Fruit fly (Drosophila melanogaster) whole organism, embryonic: ENCODE results near the gene Tsp29Fa.

Experiments used
- B-H2 ChIP-seq: fragments of 200-800 bp; sonication (Bioruptor generic); optimal IDR thresholded peaks from 2 replicates; lab custom pipeline; 2018; ENCODE audit warnings: missing biosample characterization, mild to moderate bottlenecking, missing genetic modification characterization
- CG10267 ChIP-seq: fragments of 200-800 bp; sonication (Bioruptor generic); optimal IDR thresholded peaks from 2 replicates; lab custom pipeline; 2018; ENCODE audit warnings: missing biosample characterization, mild to moderate bottlenecking, missing genetic modification characterization, moderate library complexity
- CG13775 ChIP-seq: fragments of 200-800 bp; sonication (Bioruptor generic); optimal IDR thresholded peaks from 3 replicates; lab custom pipeline; 2017; ENCODE audit warnings: missing biosample characterization, mild to moderate bottlenecking, missing genetic modification characterization
- CG1529 ChIP-seq: fragments of 200-800 bp; sonication (Bioruptor generic); optimal IDR thresholded peaks from 3 replicates; lab custom pipeline; 2018; ENCODE audit warnings: missing biosample characterization, missing genetic modification characterization
- CG16779 ChIP-seq: fragments of 200-800 bp; sonication (Bioruptor generic); IDR thresholded peaks from 2 replicates; pipeline ENCODE4 v1.3.6; 2022; ENCODE audit warnings: missing biosample characterization, missing genetic modification characterization
- CG16813 ChIP-seq: fragments of 200-800 bp; sonication (Bioruptor generic); IDR thresholded peaks from 3 replicates; pipeline ENCODE4 v1.3.6; 2022; ENCODE audit warnings: missing biosample characterization, missing genetic modification characterization; ENCODE audit not compliant: partially characterized antibody
- CG17361 ChIP-seq: fragments of 200-800 bp; sonication (Bioruptor generic); IDR thresholded peaks from 3 replicates; pipeline ENCODE4 v1.3.6; 2022; ENCODE audit warnings: missing biosample characterization, missing genetic modification characterization
- CG17385 ChIP-seq: fragments of 200-800 bp; sonication (Bioruptor generic); optimal IDR thresholded peaks from 3 replicates; lab custom pipeline; 2018; ENCODE audit warnings: missing biosample characterization, mild to moderate bottlenecking, missing genetic modification characterization
- CG18476 ChIP-seq: fragments of 200-800 bp; sonication (Bioruptor generic); optimal IDR thresholded peaks from 2 replicates; lab custom pipeline; 2016; ENCODE audit warnings: missing biosample characterization, mild to moderate bottlenecking, missing genetic modification characterization
- CG30020 ChIP-seq: fragments of 200-800 bp; optimal IDR thresholded peaks from 2 replicates; lab custom pipeline; 2019; ENCODE audit warnings: missing biosample characterization, mild to moderate bottlenecking, missing genetic modification characterization, moderate library complexity
- CG30403 ChIP-seq: fragments of 200-800 bp; sonication (Bioruptor generic); optimal IDR thresholded peaks from 3 replicates; lab custom pipeline; 2016; ENCODE audit warnings: missing biosample characterization, missing genetic modification characterization
- CG34224 ChIP-seq: fragments of 200-800 bp; sonication (Bioruptor generic); IDR thresholded peaks from 3 replicates; pipeline ENCODE4 v1.3.6; 2022; ENCODE audit warnings: missing biosample characterization, missing genetic modification characterization; ENCODE audit not compliant: partially characterized antibody
- CG3847 ChIP-seq: fragments of 200-800 bp; sonication (Bioruptor generic); IDR thresholded peaks from 2 replicates; pipeline ENCODE4 v1.3.6; 2022; ENCODE audit warnings: missing biosample characterization, missing genetic modification characterization
- CG6175 ChIP-seq: fragments of 200-800 bp; sonication (Bioruptor generic); IDR thresholded peaks from 3 replicates; pipeline ENCODE4 v1.3.6; 2022; ENCODE audit warnings: missing biosample characterization, missing genetic modification characterization
- CG6854 ChIP-seq: fragments of 200-800 bp; sonication (Bioruptor generic); optimal IDR thresholded peaks from 3 replicates; lab custom pipeline; 2017; ENCODE audit warnings: missing biosample characterization, mild to moderate bottlenecking, missing genetic modification characterization
- CG7839 ChIP-seq: fragments of 200-800 bp; sonication (Bioruptor generic); optimal IDR thresholded peaks from 3 replicates; lab custom pipeline; 2018; ENCODE audit warnings: missing biosample characterization, mild to moderate bottlenecking, missing genetic modification characterization, moderate library complexity
- CG9817 ChIP-seq: fragments of 200-800 bp; sonication (Bioruptor generic); optimal IDR thresholded peaks from 2 replicates; lab custom pipeline; 2018; ENCODE audit warnings: missing biosample characterization, mild to moderate bottlenecking, missing genetic modification characterization, moderate library complexity
- CTCF ChIP-seq: fragments of 200-800 bp; sonication (Bioruptor generic); optimal IDR thresholded peaks from 2 replicates; lab custom pipeline; 2017; ENCODE audit warnings: missing biosample characterization, mild to moderate bottlenecking, missing genetic modification characterization, moderate library complexity
- D19A ChIP-seq: fragments of 200-800 bp; optimal IDR thresholded peaks from 3 replicates; lab custom pipeline; 2019; ENCODE audit warnings: missing biosample characterization, mild to moderate bottlenecking, missing genetic modification characterization, moderate library complexity
- E2f1 ChIP-seq: fragments of 200-800 bp; sonication (Bioruptor generic); IDR thresholded peaks from 2 replicates; pipeline ENCODE4 v1.3.6; 2022; ENCODE audit warnings: missing biosample characterization, missing genetic modification characterization
- H15 ChIP-seq: fragments of 200-800 bp; sonication (Bioruptor generic); IDR thresholded peaks from 3 replicates; pipeline ENCODE4 v1.3.6; 2022; ENCODE audit warnings: missing biosample characterization, missing genetic modification characterization
- HHEX ChIP-seq: fragments of 200-800 bp; sonication (Bioruptor generic); optimal IDR thresholded peaks from 3 replicates; lab custom pipeline; 2017; ENCODE audit warnings: missing biosample characterization, mild to moderate bottlenecking, missing genetic modification characterization, missing genetic modification reagents
- MBD-R2 ChIP-seq: fragments of 200-800 bp; sonication (Bioruptor generic); IDR thresholded peaks from 2 replicates; pipeline ENCODE4 v1.3.6; 2022; ENCODE audit warnings: missing biosample characterization, missing genetic modification characterization
- PHDP ChIP-seq: fragments of 200-800 bp; sonication (Bioruptor generic); optimal IDR thresholded peaks from 3 replicates; lab custom pipeline; 2018; ENCODE audit warnings: missing biosample characterization, mild to moderate bottlenecking, missing genetic modification characterization, moderate library complexity
- Pdp1 ChIP-seq, 2 experiments: fragments of 200-800 bp; sonication (Bioruptor generic); optimal IDR thresholded peaks; 3 replicates each; lab custom pipeline; 2016; ENCODE audit warnings: missing biosample characterization in 2 of 2, missing genetic modification characterization in 2 of 2, mild to moderate bottlenecking in 1 of 2, moderate library complexity in 1 of 2
- Poxn ChIP-seq: fragments of 200-800 bp; sonication (Bioruptor generic); IDR thresholded peaks from 2 replicates; pipeline ENCODE4 v1.3.6; 2022; ENCODE audit warnings: missing biosample characterization, missing genetic modification characterization
- Side ChIP-seq: fragments of 200-800 bp; sonication (Bioruptor generic); optimal IDR thresholded peaks from 2 replicates; lab custom pipeline; 2016; ENCODE audit warnings: missing biosample characterization, missing genetic modification characterization
- Six4 ChIP-seq: fragments of 200-800 bp; sonication (Bioruptor generic); optimal IDR thresholded peaks from 2 replicates; lab custom pipeline; 2016; ENCODE audit warnings: missing biosample characterization, missing genetic modification characterization
- Taf1 ChIP-seq: fragments of 200-800 bp; sonication (Bioruptor generic); IDR thresholded peaks from 2 replicates; pipeline ENCODE4 v1.3.6; 2022; ENCODE audit warnings: missing biosample characterization, missing genetic modification characterization
- ci ChIP-seq: fragments of 200-800 bp; sonication (Bioruptor generic); IDR thresholded peaks from 3 replicates; pipeline ENCODE4 v1.3.6; 2022; ENCODE audit warnings: missing biosample characterization, missing genetic modification characterization
- dimm ChIP-seq: fragments of 200-800 bp; sonication (Bioruptor generic); IDR thresholded peaks from 2 replicates; pipeline ENCODE4 v1.3.6; 2022; ENCODE audit warnings: missing biosample characterization, missing genetic modification characterization
- dpn ChIP-seq, 2 experiments: fragments of 200-800 bp; sonication (Bioruptor generic); optimal IDR thresholded peaks; 3 replicates each; lab custom pipeline; 2016; ENCODE audit warnings: missing biosample characterization in 2 of 2, missing genetic modification characterization in 2 of 2
- exex ChIP-seq: fragments of 200-800 bp; sonication (Bioruptor generic); optimal IDR thresholded peaks from 4 replicates; lab custom pipeline; 2018; ENCODE audit warnings: missing biosample characterization, mild to moderate bottlenecking, missing genetic modification characterization, moderate library complexity
- fd102C ChIP-seq: fragments of 200-800 bp; sonication (Bioruptor generic); optimal IDR thresholded peaks from 2 replicates; lab custom pipeline; 2018; ENCODE audit warnings: missing biosample characterization, mild to moderate bottlenecking, missing genetic modification characterization, moderate library complexity
- gcm2 ChIP-seq: fragments of 200-800 bp; sonication (Bioruptor generic); optimal IDR thresholded peaks from 2 replicates; lab custom pipeline; 2016; ENCODE audit warnings: missing biosample characterization, missing genetic modification characterization
- grn ChIP-seq: fragments of 200-800 bp; sonication (Bioruptor generic); optimal IDR thresholded peaks from 3 replicates; lab custom pipeline; 2017; ENCODE audit warnings: missing biosample characterization, missing genetic modification characterization
- gsb ChIP-seq: fragments of 200-800 bp; sonication (Bioruptor generic); IDR thresholded peaks from 2 replicates; pipeline ENCODE4 v1.3.6; 2022; ENCODE audit warnings: missing biosample characterization, missing genetic modification characterization
- gsb-n ChIP-seq: fragments of 200-800 bp; sonication (Bioruptor generic); optimal IDR thresholded peaks from 3 replicates; lab custom pipeline; 2018; ENCODE audit warnings: missing biosample characterization, mild to moderate bottlenecking, missing genetic modification characterization
- hth ChIP-seq: fragments of >200 bp; optimal IDR thresholded peaks from 2 replicates; lab custom pipeline; 2017; ENCODE audit warnings: inconsistent platforms
- kni ChIP-seq: fragments of 200-800 bp; sonication (Bioruptor generic); optimal IDR thresholded peaks from 3 replicates; lab custom pipeline; 2017; ENCODE audit warnings: mild to moderate bottlenecking, missing biosample characterization, missing genetic modification reagents, missing genetic modification characterization
- lab ChIP-seq: fragments of 200-800 bp; sonication (Bioruptor generic); optimal IDR thresholded peaks from 3 replicates; lab custom pipeline; 2017; ENCODE audit warnings: missing biosample characterization, missing genetic modification characterization, mild to moderate bottlenecking, moderate library complexity, missing genetic modification reagents
- lov ChIP-seq, 2 experiments: fragments of 200-800 bp in 1 of 2; fragments of >200 bp in 1 of 2; sonication (Bioruptor generic) in 1 of 2; IDR thresholded peaks in 1 of 2; optimal IDR thresholded peaks in 1 of 2; 2 replicates in 1 of 2; 3 replicates in 1 of 2; pipeline versions ENCODE4 v1.3.6 to Lab custom; 2017 to 2022; ENCODE audit warnings: missing biosample characterization in 1 of 2, missing genetic modification characterization in 1 of 2
- odd ChIP-seq: fragments of 200-800 bp; sonication (Bioruptor generic); optimal IDR thresholded peaks from 2 replicates; lab custom pipeline; 2017; ENCODE audit warnings: missing biosample characterization, mild to moderate bottlenecking, missing genetic modification characterization
- onecut ChIP-seq: fragments of 200-800 bp; sonication (Bioruptor generic); IDR thresholded peaks from 2 replicates; pipeline ENCODE4 v1.3.6; 2022; ENCODE audit warnings: missing biosample characterization, missing genetic modification characterization
- phol ChIP-seq: fragments of 200-800 bp; sonication (Bioruptor generic); optimal IDR thresholded peaks from 3 replicates; lab custom pipeline; 2018; ENCODE audit warnings: missing biosample characterization, mild to moderate bottlenecking, missing genetic modification characterization, moderate library complexity
- sim ChIP-seq: fragments of 200-800 bp; sonication (Bioruptor generic); IDR thresholded peaks from 2 replicates; pipeline ENCODE4 v1.3.6; 2022; ENCODE audit warnings: missing biosample characterization, missing genetic modification characterization
- tgo ChIP-seq: fragments of 200-800 bp; sonication (Bioruptor generic); IDR thresholded peaks from 3 replicates; pipeline ENCODE4 v1.3.6; 2022; ENCODE audit warnings: missing biosample characterization, missing genetic modification characterization
- unc-4 ChIP-seq: fragments of 200-800 bp; sonication (Bioruptor generic); IDR thresholded peaks from 2 replicates; pipeline ENCODE4 v1.3.6; 2022; ENCODE audit warnings: missing biosample characterization, missing genetic modification characterization; ENCODE audit not compliant: partially characterized antibody
- unpg ChIP-seq: fragments of 200-800 bp; sonication (Bioruptor generic); optimal IDR thresholded peaks from 3 replicates; lab custom pipeline; 2018; ENCODE audit warnings: missing biosample characterization, mild to moderate bottlenecking, missing genetic modification characterization, moderate library complexity
- usp ChIP-seq: fragments of >200 bp; optimal IDR thresholded peaks from 2 replicates; lab custom pipeline; 2017; ENCODE audit warnings: missing biosample characterization, missing genetic modification characterization
- zf30C ChIP-seq: fragments of 200-800 bp; sonication (Bioruptor generic); optimal IDR thresholded peaks from 3 replicates; lab custom pipeline; 2018; ENCODE audit warnings: missing biosample characterization, mild to moderate bottlenecking, missing genetic modification characterization

Gene Tsp29Fa

dm6 chr2L:8894224-8894623 is 39.5 kb upstream of the Tsp29Fa start (continued):
- TF ChIP-seq H15 (GFP tag; lab: Robert Waterston, UW) = no peak
- TF ChIP-seq unpg (GFP tag; lab: Kevin White, UChicago) = peak; percentile 22
- TF ChIP-seq D19A (tag; lab: Kevin White, UChicago) = no peak
- TF ChIP-seq lab (GFP tag; lab: Kevin White, UChicago) = peak; percentile 72
- TF ChIP-seq Six4 (GFP tag; lab: Kevin White, UChicago) = no peak
- no peak for TF ChIP-seq sim (GFP tag; lab: Robert Waterston, UW)
- TF ChIP-seq MBD-R2 (GFP tag; lab: Robert Waterston, UW) = peak; percentile 46; the same call in 1 of the 2 replicates
- no peak for TF ChIP-seq CG34224 (GFP tag; lab: Robert Waterston, UW)
- no peak for TF ChIP-seq CG6175 (GFP tag; lab: Robert Waterston, UW)
- TF ChIP-seq phol (tag; lab: Kevin White, UChicago) = no peak
- TF ChIP-seq B-H2 (GFP tag; lab: Kevin White, UChicago) = no peak
- TF ChIP-seq CG7839 = peak; percentile 63
- TF ChIP-seq CG9817 (tag; lab: Kevin White, UChicago) = peak; percentile 42
- no peak for TF ChIP-seq tgo (GFP tag; lab: Robert Waterston, UW)
- TF ChIP-seq CG16779 (GFP tag; lab: Robert Waterston, UW) = peak; percentile 76
- no peak for TF ChIP-seq CG16813 (GFP tag; lab: Robert Waterston, UW)
- no peak for TF ChIP-seq hth
- 0 out of 3 replicates have a peak, but pooled peaks have one; percentile 33 for TF ChIP-seq CG17361 (GFP tag; lab: Robert Waterston, UW)
- TF ChIP-seq CTCF (GFP tag; lab: Kevin White, UChicago) = no peak
- TF ChIP-seq lov (optimal IDR thresholded peaks at IDR 0.05; lab: Kevin White, UChicago) = no peak
- no peak for TF ChIP-seq lov (GFP tag; IDR thresholded peaks at IDR 0.05; lab: Robert Waterston, UW)
- TF ChIP-seq usp = no peak
- TF ChIP-seq fd102C (GFP tag; lab: Kevin White, UChicago) = no peak
- no peak for TF ChIP-seq odd (GFP tag; lab: Kevin White, UChicago)
- peak; percentile 21 to 53 for TF ChIP-seq Pdp1 (GFP tag; optimal IDR thresholded peaks at IDR 0.05; lab: Kevin White, UChicago)
- TF ChIP-seq gsb (GFP tag; lab: Robert Waterston, UW) = peak; percentile 51; the same call in 1 of the 2 replicates
- no peak for TF ChIP-seq CG1529 (GFP tag; lab: Kevin White, UChicago)
- no peak for TF ChIP-seq grn (GFP tag; lab: Kevin White, UChicago)
- TF ChIP-seq unc-4 = no peak
- TF ChIP-seq exex (tag; lab: Kevin White, UChicago) = no peak
- TF ChIP-seq E2f1 (GFP tag; lab: Robert Waterston, UW) = no peak
- no peak for TF ChIP-seq CG10267 (tag; lab: Kevin White, UChicago)
- no peak for TF ChIP-seq gsb-n (tag; lab: Kevin White, UChicago)
- TF ChIP-seq onecut (GFP tag; lab: Robert Waterston, UW) = no peak; the same call in 1 of the 2 replicates
- TF ChIP-seq CG17385 (GFP tag; lab: Kevin White, UChicago) = peak; percentile 4
- no peak for TF ChIP-seq gcm2
- TF ChIP-seq Poxn (GFP tag; lab: Robert Waterston, UW) = peak; percentile 31; the same call in 1 of the 2 replicates
- no peak for TF ChIP-seq Side (GFP tag; lab: Kevin White, UChicago)
- TF ChIP-seq dimm = no peak
- TF ChIP-seq CG30403 = peak; percentile 28
- TF ChIP-seq CG3847 (GFP tag; lab: Robert Waterston, UW) = peak; percentile 46
- TF ChIP-seq dpn (GFP tag; optimal IDR thresholded peaks at IDR 0.05; lab: Kevin White, UChicago) = peak; percentile 9 to 39
- TF ChIP-seq PHDP (tag; lab: Kevin White, UChicago) = peak; percentile 32
- TF ChIP-seq HHEX (GFP tag; lab: Kevin White, UChicago) = peak; percentile 19
- TF ChIP-seq CG13775 (GFP tag; lab: Kevin White, UChicago) = no peak
- TF ChIP-seq zf30C = no peak
- TF ChIP-seq Taf1 = 0 out of 2 replicates have a peak, but pooled peaks have one; percentile 34
- TF ChIP-seq CG18476 (GFP tag; lab: Kevin White, UChicago) = no peak
- TF ChIP-seq kni (GFP tag; lab: Kevin White, UChicago) = no peak
- no peak for TF ChIP-seq CG6854 (GFP tag; lab: Kevin White, UChicago)
- no peak for TF ChIP-seq CG30020 (tag; lab: Kevin White, UChicago)
- no peak for TF ChIP-seq ci (GFP tag; lab: Robert Waterston, UW)
